Fruit fly (Drosophila melanogaster) whole organism, embryonic: ENCODE measurements around the gene Wee1.

Experiments used
- ATbp ChIP-seq: fragments of 200-800 bp; sonication (Bioruptor generic); optimal IDR thresholded peaks from 2 replicates; lab custom pipeline; 2017; ENCODE audit warnings: missing biosample characterization, mild to moderate bottlenecking, missing genetic modification characterization, missing genetic modification reagents
- BtbVII ChIP-seq: fragments of 200-800 bp; sonication (Bioruptor generic); optimal IDR thresholded peaks from 3 replicates; lab custom pipeline; 2017; ENCODE audit warnings: missing biosample characterization, mild to moderate bottlenecking, missing genetic modification characterization
- CG11093 ChIP-seq: fragments of 200-800 bp; sonication (Bioruptor generic); IDR thresholded peaks from 3 replicates; pipeline ENCODE4 v1.3.6; 2022; ENCODE audit warnings: missing biosample characterization, missing genetic modification characterization
- CG11560 ChIP-seq: fragments of 200-800 bp; sonication (Bioruptor generic); IDR thresholded peaks from 3 replicates; pipeline ENCODE4 v1.3.6; 2022; ENCODE audit warnings: missing biosample characterization, missing genetic modification characterization
- CG12219 ChIP-seq: fragments of 200-800 bp; sonication (Bioruptor generic); optimal IDR thresholded peaks from 3 replicates; lab custom pipeline; 2018; ENCODE audit warnings: missing biosample characterization, mild to moderate bottlenecking, missing genetic modification characterization
- CG14965 ChIP-seq: fragments of 200-800 bp; sonication (Bioruptor generic); optimal IDR thresholded peaks from 2 replicates; lab custom pipeline; 2016; ENCODE audit warnings: missing biosample characterization, missing genetic modification characterization, borderline replicate concordance
- CG15073 ChIP-seq: fragments of 200-800 bp; sonication (Bioruptor generic); optimal IDR thresholded peaks from 2 replicates; lab custom pipeline; 2016; ENCODE audit warnings: missing biosample characterization, missing genetic modification characterization
- CG15601 ChIP-seq: fragments of 200-800 bp; sonication (Bioruptor generic); optimal IDR thresholded peaks from 3 replicates; lab custom pipeline; 2019; ENCODE audit warnings: missing biosample characterization, mild to moderate bottlenecking, missing genetic modification characterization, moderate library complexity
- CG15696 ChIP-seq: fragments of 200-800 bp; sonication (Bioruptor generic); optimal IDR thresholded peaks from 2 replicates; lab custom pipeline; 2019; ENCODE audit warnings: missing biosample characterization, mild to moderate bottlenecking, missing genetic modification characterization, moderate library complexity
- CG1647 ChIP-seq: fragments of 200-800 bp; sonication (Bioruptor generic); optimal IDR thresholded peaks from 3 replicates; lab custom pipeline; 2016; ENCODE audit warnings: missing biosample characterization, missing genetic modification characterization
- CG16813 ChIP-seq: fragments of 200-800 bp; sonication (Bioruptor generic); IDR thresholded peaks from 3 replicates; pipeline ENCODE4 v1.3.6; 2022; ENCODE audit warnings: missing biosample characterization, missing genetic modification characterization; ENCODE audit not compliant: partially characterized antibody
- CG17361 ChIP-seq: fragments of 200-800 bp; sonication (Bioruptor generic); IDR thresholded peaks from 3 replicates; pipeline ENCODE4 v1.3.6; 2022; ENCODE audit warnings: missing biosample characterization, missing genetic modification characterization
- CG3065 ChIP-seq: fragments of 200-800 bp; sonication (Bioruptor generic); optimal IDR thresholded peaks from 2 replicates; lab custom pipeline; 2016; ENCODE audit warnings: missing biosample characterization, missing genetic modification characterization
- CG3163 ChIP-seq: fragments of 200-800 bp; sonication (Bioruptor generic); optimal IDR thresholded peaks from 3 replicates; lab custom pipeline; 2016; ENCODE audit warnings: missing biosample characterization, missing genetic modification characterization
- CG3847 ChIP-seq: fragments of 200-800 bp; sonication (Bioruptor generic); IDR thresholded peaks from 2 replicates; pipeline ENCODE4 v1.3.6; 2022; ENCODE audit warnings: missing biosample characterization, missing genetic modification characterization
- CG42726 ChIP-seq: fragments of 200-800 bp; sonication (Bioruptor generic); IDR thresholded peaks from 2 replicates; pipeline ENCODE4 v1.3.6; 2022; ENCODE audit warnings: missing biosample characterization, missing genetic modification characterization; ENCODE audit not compliant: partially characterized antibody
- CG5953 ChIP-seq: fragments of 200-800 bp; sonication (Bioruptor generic); IDR thresholded peaks from 2 replicates; pipeline ENCODE4 v1.3.6; 2022; ENCODE audit warnings: missing biosample characterization, missing genetic modification characterization
- CG6854 ChIP-seq: fragments of 200-800 bp; sonication (Bioruptor generic); optimal IDR thresholded peaks from 3 replicates; lab custom pipeline; 2017; ENCODE audit warnings: missing biosample characterization, mild to moderate bottlenecking, missing genetic modification characterization
- CG9609 ChIP-seq: fragments of 200-800 bp; sonication (Bioruptor generic); optimal IDR thresholded peaks from 3 replicates; lab custom pipeline; 2016; ENCODE audit warnings: missing biosample characterization, missing genetic modification characterization
- CG9932 ChIP-seq: fragments of 200-800 bp; sonication (Bioruptor generic); IDR thresholded peaks from 2 replicates; pipeline ENCODE4 v1.3.6; 2022; ENCODE audit warnings: missing biosample characterization, missing genetic modification characterization
- Doc3 ChIP-seq: fragments of 200-800 bp; sonication (Bioruptor generic); IDR thresholded peaks from 3 replicates; pipeline ENCODE4 v1.3.6; 2022; ENCODE audit warnings: missing biosample characterization, missing genetic modification characterization; ENCODE audit not compliant: partially characterized antibody
- Hmr ChIP-seq: fragments of 200-800 bp; sonication (Bioruptor generic); optimal IDR thresholded peaks from 3 replicates; lab custom pipeline; 2017; ENCODE audit warnings: mild to moderate bottlenecking, missing biosample characterization, missing genetic modification reagents, missing genetic modification characterization
- Hsf ChIP-seq: fragments of 200-800 bp; sonication (Bioruptor generic); optimal IDR thresholded peaks from 3 replicates; lab custom pipeline; 2016; ENCODE audit warnings: missing biosample characterization, missing genetic modification characterization
- MTF-1 ChIP-seq: fragments of 200-800 bp; sonication (Bioruptor generic); optimal IDR thresholded peaks from 2 replicates; lab custom pipeline; 2018; ENCODE audit warnings: missing biosample characterization, mild to moderate bottlenecking, missing genetic modification characterization, borderline replicate concordance
- Meics ChIP-seq: fragments of 200-800 bp; sonication (Bioruptor generic); optimal IDR thresholded peaks from 2 replicates; lab custom pipeline; 2017; ENCODE audit warnings: missing biosample characterization, mild to moderate bottlenecking, missing genetic modification characterization
- Ptx1 ChIP-seq: fragments of 200-800 bp; sonication (Bioruptor generic); IDR thresholded peaks from 2 replicates; pipeline ENCODE4 v1.3.6; 2022; ENCODE audit warnings: missing biosample characterization, missing genetic modification characterization
- Tbp ChIP-seq: fragments of >200 bp; optimal IDR thresholded peaks from 2 replicates; lab custom pipeline; 2018; ENCODE audit warnings: missing biosample characterization, missing genetic modification characterization
- Vsx1 ChIP-seq: fragments of 200-800 bp; sonication (Bioruptor generic); optimal IDR thresholded peaks from 2 replicates; lab custom pipeline; 2017; ENCODE audit warnings: missing biosample characterization, mild to moderate bottlenecking, missing genetic modification characterization, missing genetic modification reagents
- ap ChIP-seq: fragments of 200-800 bp; sonication (Bioruptor generic); IDR thresholded peaks from 2 replicates; pipeline ENCODE4 v1.3.6; 2022; ENCODE audit warnings: missing biosample characterization, missing genetic modification characterization
- chn ChIP-seq: fragments of 200-800 bp; sonication (Bioruptor generic); optimal IDR thresholded peaks from 2 replicates; lab custom pipeline; 2016; ENCODE audit warnings: missing biosample characterization, missing genetic modification characterization
- da ChIP-seq: fragments of 200-800 bp; sonication (Bioruptor generic); optimal IDR thresholded peaks from 2 replicates; lab custom pipeline; 2016; ENCODE audit warnings: missing biosample characterization, missing genetic modification characterization
- ems ChIP-seq: fragments of 200-800 bp; sonication (Bioruptor generic); optimal IDR thresholded peaks from 3 replicates; lab custom pipeline; 2016; ENCODE audit warnings: missing biosample characterization, missing genetic modification characterization
- en ChIP-seq: fragments of 200-800 bp; sonication (Bioruptor generic); optimal IDR thresholded peaks from 2 replicates; lab custom pipeline; 2016; ENCODE audit warnings: missing biosample characterization, missing genetic modification characterization
- eyg ChIP-seq: fragments of 200-800 bp; sonication (Bioruptor generic); optimal IDR thresholded peaks from 3 replicates; lab custom pipeline; 2016; ENCODE audit warnings: missing biosample characterization, missing genetic modification characterization
- fd3F ChIP-seq: fragments of 200-800 bp; sonication (Bioruptor generic); optimal IDR thresholded peaks from 2 replicates; lab custom pipeline; 2018; ENCODE audit warnings: missing biosample characterization, mild to moderate bottlenecking, missing genetic modification characterization, moderate library complexity
- ftz-f1 ChIP-seq: fragments of 200-800 bp; sonication (Bioruptor generic); optimal IDR thresholded peaks from 2 replicates; lab custom pipeline; 2016; ENCODE audit warnings: missing biosample characterization, missing genetic modification characterization
- grau ChIP-seq: fragments of 200-800 bp; optimal IDR thresholded peaks from 3 replicates; lab custom pipeline; 2019; ENCODE audit warnings: missing biosample characterization, mild to moderate bottlenecking, missing genetic modification characterization, moderate library complexity
- hth ChIP-seq: fragments of >200 bp; optimal IDR thresholded peaks from 2 replicates; lab custom pipeline; 2017; ENCODE audit warnings: inconsistent platforms
- kay ChIP-seq: fragments of 200-800 bp; sonication (Bioruptor generic); optimal IDR thresholded peaks from 2 replicates; lab custom pipeline; 2016; ENCODE audit warnings: missing biosample characterization, missing genetic modification characterization
- ken ChIP-seq: fragments of 200-800 bp; sonication (Bioruptor generic); IDR thresholded peaks from 3 replicates; pipeline ENCODE4 v1.3.6; 2022; ENCODE audit warnings: missing biosample characterization, missing genetic modification characterization
- knrl ChIP-seq: fragments of 200-800 bp; sonication (Bioruptor generic); IDR thresholded peaks from 3 replicates; pipeline ENCODE4 v1.3.6; 2022; ENCODE audit warnings: missing biosample characterization, missing genetic modification characterization; ENCODE audit not compliant: partially characterized antibody
- pb ChIP-seq: fragments of 200-800 bp; sonication (Bioruptor generic); optimal IDR thresholded peaks from 3 replicates; lab custom pipeline; 2016; ENCODE audit warnings: missing biosample characterization, missing genetic modification characterization
- pros ChIP-seq: fragments of 200-800 bp; sonication (Bioruptor generic); optimal IDR thresholded peaks from 3 replicates; lab custom pipeline; 2019; ENCODE audit warnings: missing biosample characterization, mild to moderate bottlenecking, missing genetic modification characterization, moderate library complexity
- pzg ChIP-seq: fragments of 200-800 bp; sonication (Bioruptor generic); optimal IDR thresholded peaks from 3 replicates; lab custom pipeline; 2018; ENCODE audit warnings: missing biosample characterization, mild to moderate bottlenecking, missing genetic modification characterization, moderate library complexity
- row ChIP-seq: fragments of 200-800 bp; sonication (Bioruptor generic); IDR thresholded peaks from 3 replicates; pipeline ENCODE4 v1.3.6; 2022; ENCODE audit warnings: missing biosample characterization, missing genetic modification characterization
- salm ChIP-seq: fragments of 200-800 bp; sonication (Bioruptor generic); optimal IDR thresholded peaks from 2 replicates; lab custom pipeline; 2018; ENCODE audit warnings: missing biosample characterization, mild to moderate bottlenecking, missing genetic modification characterization
- seq ChIP-seq: fragments of 200-800 bp; sonication (Bioruptor generic); IDR thresholded peaks from 2 replicates; pipeline ENCODE4 v1.3.6; 2022; ENCODE audit warnings: missing biosample characterization, missing genetic modification characterization
- sqz ChIP-seq: fragments of 200-800 bp; sonication (Bioruptor generic); optimal IDR thresholded peaks from 3 replicates; lab custom pipeline; 2018; ENCODE audit warnings: missing biosample characterization, mild to moderate bottlenecking, missing genetic modification characterization
- trem ChIP-seq: fragments of 200-800 bp; optimal IDR thresholded peaks from 3 replicates; lab custom pipeline; 2019; ENCODE audit warnings: missing biosample characterization, mild to moderate bottlenecking, missing genetic modification characterization, moderate library complexity
- zfh1 ChIP-seq: fragments of 200-800 bp; sonication (Bioruptor generic); IDR thresholded peaks from 3 replicates; pipeline ENCODE4 v1.3.6; 2022; ENCODE audit warnings: missing biosample characterization, missing genetic modification characterization

The Wee1 gene

DNA sequence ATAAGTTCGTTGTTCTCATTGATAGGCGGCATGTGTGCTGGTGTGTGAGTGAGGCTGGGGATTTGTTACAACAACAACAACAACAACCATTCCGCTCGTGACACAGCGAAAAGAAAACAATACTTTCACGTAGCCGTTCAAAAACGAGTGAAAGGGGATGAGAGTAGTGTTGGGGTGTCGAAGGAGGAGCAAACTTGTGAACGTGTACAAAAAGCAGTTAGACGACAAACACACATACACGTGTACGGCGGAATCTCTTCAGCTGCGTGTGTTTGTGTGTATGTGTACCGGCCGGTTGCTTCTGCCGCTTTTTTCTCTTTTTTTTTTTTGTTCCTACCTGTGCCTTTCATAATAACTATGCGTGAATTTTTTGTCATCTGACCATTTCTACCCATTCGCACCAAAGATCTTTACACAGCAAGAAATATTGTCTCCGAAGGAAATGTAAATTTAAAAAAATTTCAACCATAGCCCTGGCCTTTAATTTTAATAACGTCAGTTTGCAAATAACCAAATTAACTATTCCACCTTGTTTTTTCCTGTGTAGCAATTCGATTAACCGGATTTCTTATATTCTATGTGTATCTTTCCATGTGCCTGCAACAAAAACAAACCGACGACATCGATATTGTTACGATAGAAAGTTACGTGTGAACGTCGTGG is 8.3 kb upstream of the Wee1 start (continued):
- no peak for TF ChIP-seq knrl (GFP tag; lab: Robert Waterston, UW)
- TF ChIP-seq chn (GFP tag; lab: Kevin White, UChicago): peak; percentile 42
- peak; percentile 34 for TF ChIP-seq fd3F (GFP tag; lab: Kevin White, UChicago)
- TF ChIP-seq CG11560 (tag; lab: Robert Waterston, UW): no peak
- TF ChIP-seq CG9609 (GFP tag; lab: Kevin White, UChicago): peak; percentile 68
- TF ChIP-seq CG15073 (GFP tag; lab: Kevin White, UChicago): peak; percentile 8
- peak; percentile 5 for TF ChIP-seq kay (GFP tag; lab: Kevin White, UChicago)
- no peak for TF ChIP-seq Doc3 (GFP tag; lab: Robert Waterston, UW)
- TF ChIP-seq Vsx1: no peak
- TF ChIP-seq CG14965 (GFP tag; lab: Kevin White, UChicago): no peak
- no peak for TF ChIP-seq CG11093 (GFP tag; lab: Robert Waterston, UW)
- TF ChIP-seq CG16813 (GFP tag; lab: Robert Waterston, UW): no peak
- no peak for TF ChIP-seq Hmr
- TF ChIP-seq CG3065 (GFP tag; lab: Kevin White, UChicago): no peak
- TF ChIP-seq CG3847 (GFP tag; lab: Robert Waterston, UW): no peak
- TF ChIP-seq CG15696 (tag; lab: Kevin White, UChicago): peak; percentile 38
- peak; percentile 36 for TF ChIP-seq salm (tag; lab: Kevin White, UChicago)
- peak; percentile 65 for TF ChIP-seq CG12219 (GFP tag; lab: Kevin White, UChicago)
- 0 out of 3 replicates have a peak, but pooled peaks have one; percentile 58 for TF ChIP-seq CG17361 (GFP tag; lab: Robert Waterston, UW)
- peak; percentile 73 for TF ChIP-seq Hsf (GFP tag; lab: Kevin White, UChicago)
- no peak for TF ChIP-seq MTF-1 (GFP tag; lab: Kevin White, UChicago)
- peak; percentile 67 for TF ChIP-seq en (GFP tag; lab: Kevin White, UChicago)
- TF ChIP-seq pb (GFP tag; lab: Kevin White, UChicago): no peak
- TF ChIP-seq pros (GFP tag; lab: Kevin White, UChicago): no peak
- no peak for TF ChIP-seq Tbp (GFP tag; lab: Kevin White, UChicago)
- peak; percentile 76 for TF ChIP-seq CG5953 (GFP tag; lab: Robert Waterston, UW)
- TF ChIP-seq pzg (GFP tag; lab: Kevin White, UChicago): no peak
- no peak for TF ChIP-seq ftz-f1
- TF ChIP-seq sqz (GFP tag; lab: Kevin White, UChicago): peak; percentile 81
- TF ChIP-seq CG3163 (GFP tag; lab: Kevin White, UChicago): peak; percentile 53
- no peak for TF ChIP-seq Ptx1 (GFP tag; lab: Robert Waterston, UW)
- TF ChIP-seq trem (tag; lab: Kevin White, UChicago): peak; percentile 37
- no peak for TF ChIP-seq CG1647 (GFP tag; lab: Kevin White, UChicago)
- TF ChIP-seq hth (lab: Kevin White, UChicago): no peak
- peak; percentile 83 for TF ChIP-seq ken (GFP tag; lab: Robert Waterston, UW)
- no peak for TF ChIP-seq CG6854 (GFP tag; lab: Kevin White, UChicago)
- peak; percentile 69 for TF ChIP-seq ATbp (GFP tag; lab: Kevin White, UChicago)
- no peak for TF ChIP-seq CG42726 (GFP tag; lab: Robert Waterston, UW)
- TF ChIP-seq da: no peak
- TF ChIP-seq ap (GFP tag; lab: Robert Waterston, UW): peak; percentile 72
- TF ChIP-seq seq: peak; percentile 67; the same call in 1 of the 2 replicates
- no peak for TF ChIP-seq CG9932 (GFP tag; lab: Robert Waterston, UW)
- peak; percentile 85 for TF ChIP-seq zfh1 (GFP tag; lab: Robert Waterston, UW)
- peak; percentile 75; the same call in 2 of the 3 replicates for TF ChIP-seq row (GFP tag; lab: Robert Waterston, UW)
- no peak for TF ChIP-seq BtbVII
- TF ChIP-seq eyg (GFP tag; lab: Kevin White, UChicago): no peak
- TF ChIP-seq CG15601: peak; percentile 59
- peak; percentile 64 for TF ChIP-seq ems (GFP tag; lab: Kevin White, UChicago)
- peak; percentile 68 for TF ChIP-seq grau (tag; lab: Kevin White, UChicago)
- no peak for TF ChIP-seq Meics
